Fruit fly (Drosophila melanogaster): ENCODE measurements around the gene He.

dm6 chr2L:13949789-13950188 lies 23.0 kb downstream of the He start:
- TF ChIP-seq ovo (GFP tag; optimal IDR thresholded peaks at IDR 0.05): no peak
- no peak for TF ChIP-seq kay (GFP tag; ENCODE audit: borderline replicate concordance)
- no peak for TF ChIP-seq Mnt (GFP tag; optimal IDR thresholded peaks at IDR 0.05)
- TF ChIP-seq Clk (GFP tag; optimal IDR thresholded peaks at IDR 0.05): no peak
- TF ChIP-seq CG14711 (tag; optimal IDR thresholded peaks at IDR 0.05): no peak
- no peak for TF ChIP-seq CG11617 (GFP tag; optimal IDR thresholded peaks at IDR 0.05)
- TF ChIP-seq CG33017 (tag; optimal IDR thresholded peaks at IDR 0.05): no peak
- no peak for TF ChIP-seq CG7045 (GFP tag; optimal IDR thresholded peaks at IDR 0.05)
- no peak for TF ChIP-seq cnc (optimal IDR thresholded peaks at IDR 0.05)
- no peak for TF ChIP-seq CG1620 (GFP tag; optimal IDR thresholded peaks at IDR 0.05)
- no peak for TF ChIP-seq Hr96 (GFP tag; optimal IDR thresholded peaks at IDR 0.05)
- no peak for TF ChIP-seq toe (GFP tag; optimal IDR thresholded peaks at IDR 0.05)
- no peak for TF ChIP-seq CG12768 (GFP tag; optimal IDR thresholded peaks at IDR 0.05)
